Worm (Caenorhabditis elegans): ENCODE measurements around the gene Y46E12A.3.

Y46E12A.3 gene

ce11 chrIII:1705799-1706198 is 48.9 kb downstream of the Y46E12A.3 start, which contains the start of the genes fbxa-13 and Y22D7AR.2:
Gene fbxa-13 (minus strand): TSS chrIII:1705899.
Gene Y22D7AR.2 (plus strand): TSS chrIII:1705946.
- TF ChIP-seq nhr-67 (tag; optimal IDR thresholded peaks at IDR 0.05) (no peak), pha-4 (tag; optimal IDR thresholded peaks at IDR 0.05) (no peak), sea-2 (GFP tag; optimal IDR thresholded peaks at IDR 0.05) (no peak), mdl-1 (tag; optimal IDR thresholded peaks at IDR 0.05) (no peak)

ce11 chrIII:1705331-1705730 is 49.4 kb downstream of the Y46E12A.3 start:
- TF ChIP-seq nhr-12 (tag; optimal IDR thresholded peaks at IDR 0.05) (no peak), daf-12 (tag; optimal IDR thresholded peaks at IDR 0.05) (no peak), ama-1 (optimal IDR thresholded peaks at IDR 0.05) (no peak), nhr-23 (tag; optimal IDR thresholded peaks at IDR 0.05) (no peak), egl-5 (tag; optimal IDR thresholded peaks at IDR 0.05) (no peak), nhr-25 (tag; optimal IDR thresholded peaks at IDR 0.05) (no peak), elt-1 (tag; optimal IDR thresholded peaks at IDR 0.05) (no peak), hmg-11 (tag; optimal IDR thresholded peaks at IDR 0.05) (peak; percentile 68), lin-15B (tag; optimal IDR thresholded peaks at IDR 0.05) (peak; percentile 13), nhr-11 (tag; optimal IDR thresholded peaks at IDR 0.05) (no peak)

- TF ChIP-seq ama-1 (optimal IDR thresholded peaks at IDR 0.05) (no peak), elt-3 (tag; optimal IDR thresholded peaks at IDR 0.05) (no peak), jun-1 (tag; optimal IDR thresholded peaks at IDR 0.05) (no peak), mml-1 (tag; optimal IDR thresholded peaks at IDR 0.05) (no peak), nhr-12 (tag; optimal IDR thresholded peaks at IDR 0.05) (no peak), elt-2 (tag; optimal IDR thresholded peaks at IDR 0.05) (no peak), sea-2 (GFP tag; optimal IDR thresholded peaks at IDR 0.05) (no peak), pha-4 (tag; optimal IDR thresholded peaks at IDR 0.05) (no peak), mdl-1 (tag; optimal IDR thresholded peaks at IDR 0.05) (no peak), tbx-2 (tag; optimal IDR thresholded peaks at IDR 0.05) (no peak), lin-15B (tag; optimal IDR thresholded peaks at IDR 0.05) (no peak)
These were observed 50.7 kb downstream of the Y46E12A.3 start for ce11 chrIII:1704020-1704419.

- TF ChIP-seq nhr-67 (tag; optimal IDR thresholded peaks at IDR 0.05) (no peak), ama-1 (optimal IDR thresholded peaks at IDR 0.05) (no peak), jun-1 (tag; optimal IDR thresholded peaks at IDR 0.05) (no peak), pha-4 (tag; optimal IDR thresholded peaks at IDR 0.05) (no peak), eor-1 (tag; optimal IDR thresholded peaks at IDR 0.05) (no peak), nhr-11 (tag; optimal IDR thresholded peaks at IDR 0.05) (no peak), ztf-4 (tag; optimal IDR thresholded peaks at IDR 0.05) (no peak), fkh-10 (GFP tag; optimal IDR thresholded peaks at IDR 0.05) (no peak), ztf-11 (tag; optimal IDR thresholded peaks at IDR 0.05) (no peak), sea-2 (GFP tag; optimal IDR thresholded peaks at IDR 0.05) (no peak), aly-2 (tag; optimal IDR thresholded peaks at IDR 0.05) (no peak)
These were observed 52.4 kb downstream of the Y46E12A.3 start, which contains the start of gene spex-3 for ce11 chrIII:1702337-1702736. Gene spex-3 (minus strand): TSS chrIII:1702437.
